Worm (Caenorhabditis elegans): ENCODE data around the gene C28A5.1.

C28A5.1 gene

ce11 chrIII:4434294-4434781 lies at the start of gene C28A5.1:
Gene C28A5.1, minus strand, starts transcription at chrIII:4434344.
- TF ChIP-seq ztf-4 (tag; optimal IDR thresholded peaks at IDR 0.05) (no peak), fkh-10 (GFP tag; optimal IDR thresholded peaks at IDR 0.05) (no peak), pqm-1 (tag; optimal IDR thresholded peaks at IDR 0.05) (no peak), ceh-82 (tag; optimal IDR thresholded peaks at IDR 0.05) (no peak), nhr-12 (tag; optimal IDR thresholded peaks at IDR 0.05) (no peak), unc-62 (GFP tag; optimal IDR thresholded peaks at IDR 0.05) (no peak), jun-1 (tag; optimal IDR thresholded peaks at IDR 0.05) (no peak), ceh-9 (tag; optimal IDR thresholded peaks at IDR 0.05) (no peak), nhr-23 (tag; optimal IDR thresholded peaks at IDR 0.05) (no peak), hmg-11 (tag; optimal IDR thresholded peaks at IDR 0.05) (no peak), lsy-12 (tag; optimal IDR thresholded peaks at IDR 0.05) (no peak), nhr-67 (tag; optimal IDR thresholded peaks at IDR 0.05) (no peak), ZK546.5 (tag; optimal IDR thresholded peaks at IDR 0.05) (no peak), ceh-28 (tag; optimal IDR thresholded peaks at IDR 0.05) (no peak), mdl-1 (tag; optimal IDR thresholded peaks at IDR 0.05) (no peak), nhr-25 (tag; optimal IDR thresholded peaks at IDR 0.05) (no peak), mml-1 (tag; optimal IDR thresholded peaks at IDR 0.05) (no peak)

DNA sequence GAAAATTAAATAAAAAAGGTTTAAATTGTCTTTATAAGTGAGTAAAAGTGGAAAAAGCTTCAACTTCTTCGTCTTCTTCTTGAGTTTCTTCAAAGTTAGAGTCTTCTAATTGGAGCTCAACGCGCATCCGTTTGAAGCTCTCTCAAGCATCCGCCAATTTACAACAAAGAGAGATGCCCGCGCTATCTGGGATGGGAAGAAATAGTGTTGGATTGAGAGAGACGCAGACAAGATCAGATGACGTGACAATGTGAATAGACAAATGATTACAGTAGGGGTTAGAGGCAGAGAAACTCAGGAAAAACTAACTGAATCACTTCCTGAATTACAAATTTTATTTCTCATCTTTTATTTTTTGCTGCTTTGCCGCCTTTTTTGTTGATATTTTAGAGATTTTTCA lies 48.8 kb upstream of the C28A5.1 start:
- TF ChIP-seq mml-1 (tag; optimal IDR thresholded peaks at IDR 0.05): no peak
- TF ChIP-seq pha-4 (tag; optimal IDR thresholded peaks at IDR 0.05): no peak
- no peak for TF ChIP-seq aly-2 (tag; optimal IDR thresholded peaks at IDR 0.05)
- no peak for TF ChIP-seq lsy-12 (tag; optimal IDR thresholded peaks at IDR 0.05)
- TF ChIP-seq zag-1 (tag; optimal IDR thresholded peaks at IDR 0.05): no peak
- TF ChIP-seq ceh-9 (tag; optimal IDR thresholded peaks at IDR 0.05): no peak
- no peak for TF ChIP-seq ama-1 (optimal IDR thresholded peaks at IDR 0.05)
- no peak for TF ChIP-seq fos-1 (tag; optimal IDR thresholded peaks at IDR 0.05)
- no peak for TF ChIP-seq elt-2 (tag; optimal IDR thresholded peaks at IDR 0.05)
- TF ChIP-seq ztf-4 (tag; optimal IDR thresholded peaks at IDR 0.05): no peak
- no peak for TF ChIP-seq nhr-76 (tag; optimal IDR thresholded peaks at IDR 0.05)
- no peak for TF ChIP-seq ceh-28 (tag; optimal IDR thresholded peaks at IDR 0.05)
- no peak for TF ChIP-seq nhr-28 (tag; optimal IDR thresholded peaks at IDR 0.05)
- no peak for TF ChIP-seq unc-39 (tag; optimal IDR thresholded peaks at IDR 0.05)
- TF ChIP-seq ceh-82 (tag; optimal IDR thresholded peaks at IDR 0.05): no peak
- no peak for TF ChIP-seq nhr-11 (tag; optimal IDR thresholded peaks at IDR 0.05)
- no peak for TF ChIP-seq unc-62 (GFP tag; optimal IDR thresholded peaks at IDR 0.05)

ce11 chrIII:4481787-4482186 lies 47.6 kb upstream of the C28A5.1 start:
- TF ChIP-seq unc-39 (tag; optimal IDR thresholded peaks at IDR 0.05) (no peak), daf-12 (tag; optimal IDR thresholded peaks at IDR 0.05) (no peak), nhr-237 (tag; optimal IDR thresholded peaks at IDR 0.05) (no peak), hmg-11 (tag; optimal IDR thresholded peaks at IDR 0.05) (no peak), nhr-23 (tag; optimal IDR thresholded peaks at IDR 0.05) (no peak), fkh-2 (tag; optimal IDR thresholded peaks at IDR 0.05) (no peak), skn-1 (tag; optimal IDR thresholded peaks at IDR 0.05) (no peak), ztf-4 (tag; optimal IDR thresholded peaks at IDR 0.05) (no peak), ceh-82 (tag; optimal IDR thresholded peaks at IDR 0.05) (no peak), mdl-1 (tag; optimal IDR thresholded peaks at IDR 0.05) (no peak), zag-1 (tag; optimal IDR thresholded peaks at IDR 0.05) (no peak), mml-1 (tag; optimal IDR thresholded peaks at IDR 0.05) (no peak), egl-27 (tag; optimal IDR thresholded peaks at IDR 0.05) (no peak), R02D3.7 (tag; optimal IDR thresholded peaks at IDR 0.05) (no peak), pha-4 (tag; optimal IDR thresholded peaks at IDR 0.05) (no peak), lin-15B (tag; optimal IDR thresholded peaks at IDR 0.05) (no peak)

DNA sequence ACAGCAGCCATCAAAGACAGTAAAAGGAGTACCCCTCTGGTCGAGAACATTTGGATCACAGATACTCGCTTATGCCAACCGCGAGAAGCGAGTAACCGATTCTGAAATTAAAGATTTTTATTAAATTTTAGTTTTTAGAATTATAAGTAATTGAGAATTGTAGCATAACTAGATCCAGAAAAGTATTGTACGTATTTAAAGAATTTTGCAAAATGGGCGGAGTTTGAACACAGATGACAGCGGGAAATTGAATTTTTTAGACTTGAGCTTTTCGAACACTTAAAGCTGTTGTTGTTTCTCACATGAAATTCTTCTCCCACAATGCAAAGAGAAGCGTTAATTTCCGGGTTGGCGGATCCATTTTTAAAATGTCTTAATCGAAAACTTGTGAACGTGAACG lies 43.3 kb upstream of the C28A5.1 start, which contains the start of gene ins-17:
TSS of gene ins-17 (minus strand) at position 101 of the 400 bp plus-strand sequence.
- TF ChIP-seq snpc-4 (tag; optimal IDR thresholded peaks at IDR 0.05): no peak
- no peak for TF ChIP-seq ceh-9 (tag; optimal IDR thresholded peaks at IDR 0.05)
- TF ChIP-seq fkh-2 (tag; optimal IDR thresholded peaks at IDR 0.05): no peak
- TF ChIP-seq eor-1 (tag; optimal IDR thresholded peaks at IDR 0.05): no peak
- TF ChIP-seq unc-39 (tag; optimal IDR thresholded peaks at IDR 0.05): no peak
- TF ChIP-seq nhr-28 (tag; optimal IDR thresholded peaks at IDR 0.05): no peak
- no peak for TF ChIP-seq ZK546.5 (tag; optimal IDR thresholded peaks at IDR 0.05)
- no peak for TF ChIP-seq fos-1 (tag; optimal IDR thresholded peaks at IDR 0.05)
- TF ChIP-seq elt-1 (tag; optimal IDR thresholded peaks at IDR 0.05): no peak
- TF ChIP-seq ztf-4 (tag; optimal IDR thresholded peaks at IDR 0.05): no peak
- TF ChIP-seq ceh-28 (tag; optimal IDR thresholded peaks at IDR 0.05): no peak
- no peak for TF ChIP-seq mdl-1 (tag; optimal IDR thresholded peaks at IDR 0.05)
- TF ChIP-seq R02D3.7 (tag; optimal IDR thresholded peaks at IDR 0.05): no peak
